Worm (Caenorhabditis elegans): Measurements from ENCODE around the gene F55C9.5.
"Not testable (repeated sequence)": the region's sequence is repeated elsewhere in the genome, so short reads cannot be mapped to it uniquely, and the experiment has no call there.

F55C9.5 gene

DNA sequence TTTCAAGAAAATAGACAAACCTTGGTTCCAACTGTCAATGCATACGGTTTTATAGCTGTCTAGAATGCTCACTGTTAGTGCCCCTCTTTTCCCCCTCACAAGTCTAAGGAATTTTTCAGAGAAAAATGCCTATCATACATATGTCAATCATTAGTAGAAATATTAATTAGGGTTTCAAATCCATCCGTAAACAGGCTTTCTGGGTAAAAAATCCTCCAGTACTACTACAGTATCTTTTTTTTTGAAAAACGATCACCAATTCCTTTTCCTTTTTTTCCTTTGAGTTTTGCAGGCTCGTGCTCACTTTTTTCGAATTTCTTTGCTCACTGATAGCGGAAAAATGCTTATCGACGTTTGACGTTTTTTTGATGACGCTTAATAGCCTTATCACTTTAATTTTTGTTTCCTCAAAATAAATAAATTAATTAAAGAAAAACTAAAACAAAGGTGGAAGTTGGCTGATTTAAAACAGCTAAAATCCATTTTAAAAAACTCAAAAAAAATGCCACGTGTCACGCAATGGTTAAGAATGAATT is 26.6 kb upstream of the F55C9.5 start, which contains the start of gene C43D7.7:
Gene C43D7.7 (minus strand): TSS at position 51 of the 536 bp plus-strand sequence.
- no peak for TF ChIP-seq snpc-4 (tag; optimal IDR thresholded peaks at IDR 0.05)
- TF ChIP-seq C04F5.9 (tag; optimal IDR thresholded peaks at IDR 0.05) = no peak
- TF ChIP-seq aly-2 (tag; optimal IDR thresholded peaks at IDR 0.05) = no peak
- no peak for TF ChIP-seq C34B4.2 (tag; optimal IDR thresholded peaks at IDR 0.05)
- no peak for TF ChIP-seq nhr-76 (tag; optimal IDR thresholded peaks at IDR 0.05)
- no peak for TF ChIP-seq lin-39 (tag; optimal IDR thresholded peaks at IDR 0.05)
- TF ChIP-seq ztf-11 (tag; optimal IDR thresholded peaks at IDR 0.05) = no peak
- TF ChIP-seq elt-2 (tag; optimal IDR thresholded peaks at IDR 0.05) = peak; percentile 69

DNA sequence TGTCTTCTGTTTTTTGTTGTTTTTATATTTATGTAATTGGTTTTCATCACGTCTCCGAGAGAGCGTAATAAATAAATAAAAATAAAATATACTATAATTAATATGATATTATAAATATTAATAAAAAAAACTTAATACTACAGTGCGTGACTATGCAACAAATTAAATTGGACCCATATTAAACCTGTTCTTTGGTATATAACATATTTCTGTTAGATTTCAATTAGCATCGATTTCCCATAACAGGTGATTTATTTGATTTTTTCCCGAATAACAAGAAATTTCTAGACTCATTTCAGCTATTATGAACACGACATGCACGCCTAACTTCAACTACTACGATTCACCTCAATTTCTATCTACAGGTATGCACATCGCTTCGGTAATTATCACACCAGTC is 24.1 kb upstream of the F55C9.5 start, which contains the start of gene srh-208:
Gene srh-208 (plus strand): TSS at position 301 of the 400 bp plus-strand sequence.
- not testable (repeated sequence) for TF ChIP-seq unc-130 (tag; optimal IDR thresholded peaks at IDR 0.05); hlh-17 (GFP tag; optimal IDR thresholded peaks at IDR 0.05; ENCODE audit: borderline replicate concordance); sptf-1 (tag; optimal IDR thresholded peaks at IDR 0.05)

DNA sequence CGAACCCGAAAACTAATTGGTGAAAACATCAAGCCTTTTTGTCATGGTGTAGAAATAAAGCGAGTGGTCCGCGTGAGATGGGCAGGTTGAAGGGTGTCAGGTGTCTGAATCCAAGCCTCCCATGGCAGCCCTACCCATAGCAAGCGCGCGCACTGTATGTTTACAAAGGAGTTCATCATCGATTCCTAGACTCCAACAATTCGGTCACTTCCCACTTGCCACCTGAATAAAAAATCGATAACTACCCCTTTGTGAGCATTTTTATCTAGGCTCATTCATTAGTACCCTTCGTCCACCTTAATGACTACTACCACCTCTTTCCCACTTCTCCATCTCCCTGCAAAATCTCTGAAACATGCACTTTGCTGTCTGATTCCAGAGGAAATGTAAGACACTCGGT is 20.1 kb upstream of the F55C9.5 start, which contains the start of gene fbxb-64:
Gene fbxb-64 (plus strand): TSS at position 301 of the 400 bp plus-strand sequence.
- TF ChIP-seq egl-13 (tag; optimal IDR thresholded peaks at IDR 0.05) = no peak
- no peak for TF ChIP-seq aly-2 (tag; optimal IDR thresholded peaks at IDR 0.05)
- TF ChIP-seq ama-1 (optimal IDR thresholded peaks at IDR 0.05) = no peak
- TF ChIP-seq egl-27 (tag; optimal IDR thresholded peaks at IDR 0.05) = no peak
- TF ChIP-seq alr-1 (tag; optimal IDR thresholded peaks at IDR 0.05; ENCODE audit: borderline replicate concordance) = no peak
- TF ChIP-seq nhr-28 (tag; optimal IDR thresholded peaks at IDR 0.05) = no peak

DNA sequence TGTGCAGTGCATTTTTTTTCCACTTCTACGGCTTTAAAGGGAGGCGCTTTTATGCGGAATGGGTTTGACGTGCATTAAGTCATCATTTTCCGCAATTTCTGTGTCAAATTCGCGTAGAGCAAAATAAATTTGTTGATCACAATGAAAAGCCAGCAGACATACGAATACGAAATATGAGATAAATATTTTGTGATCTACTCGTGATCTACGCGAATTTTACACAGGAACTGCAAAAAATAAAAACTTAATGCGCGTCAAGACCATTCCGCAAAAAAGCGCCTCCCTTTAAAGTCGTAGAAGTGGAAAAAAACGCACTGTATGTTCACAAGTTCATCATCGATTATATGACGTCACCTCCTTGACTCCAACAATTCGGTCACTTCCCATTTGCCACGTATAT is 18.5 kb upstream of the F55C9.5 start, which contains the start of gene C43D7.8:
Gene C43D7.8 (minus strand): TSS at position 101 of the 400 bp plus-strand sequence.
- TF ChIP-seq ceh-63 (GFP tag; optimal IDR thresholded peaks at IDR 0.05) (no peak), nhr-76 (tag; optimal IDR thresholded peaks at IDR 0.05) (no peak), aha-1 (tag; optimal IDR thresholded peaks at IDR 0.05) (no peak), elt-3 (tag; optimal IDR thresholded peaks at IDR 0.05) (no peak), sptf-1 (tag; optimal IDR thresholded peaks at IDR 0.05) (no peak), dsc-1 (tag; optimal IDR thresholded peaks at IDR 0.05) (no peak), efl-3 (GFP tag; optimal IDR thresholded peaks at IDR 0.05) (no peak), snu-23 (GFP tag; optimal IDR thresholded peaks at IDR 0.05) (no peak), ztf-11 (tag; optimal IDR thresholded peaks at IDR 0.05) (no peak), nhr-11 (tag; optimal IDR thresholded peaks at IDR 0.05) (no peak), zip-4 (GFP tag; optimal IDR thresholded peaks at IDR 0.05) (no peak), blmp-1 (tag; optimal IDR thresholded peaks at IDR 0.05) (no peak), vab-15 (tag; optimal IDR thresholded peaks at IDR 0.05) (no peak), nhr-12 (tag; optimal IDR thresholded peaks at IDR 0.05) (no peak)

DNA sequence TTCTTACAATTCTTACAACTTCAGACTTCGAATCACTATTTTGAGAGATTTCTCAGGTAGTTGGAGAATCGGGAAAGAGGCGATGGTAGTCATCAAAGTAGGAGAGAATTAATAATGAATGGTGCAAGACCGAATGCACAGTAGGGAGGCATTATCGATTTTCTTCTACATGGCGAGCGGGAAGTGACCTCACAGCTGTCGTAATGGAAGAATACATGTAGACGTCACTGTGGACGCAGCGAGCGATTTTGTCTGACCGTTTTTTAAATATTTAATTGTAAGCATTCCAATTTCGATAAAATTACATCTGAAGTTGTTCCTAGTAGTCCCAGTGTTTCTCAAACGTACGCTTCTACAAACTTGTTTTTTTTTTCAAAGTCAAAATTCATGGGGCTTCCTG is 16.7 kb upstream of the F55C9.5 start, which contains the start of gene F55C9.11:
Gene F55C9.11 (minus strand): TSS at position 101 of the 400 bp plus-strand sequence.
- TF ChIP-seq tlp-1 (tag; optimal IDR thresholded peaks at IDR 0.05) (no peak), vab-15 (tag; optimal IDR thresholded peaks at IDR 0.05) (no peak), efl-1 (optimal IDR thresholded peaks at IDR 0.05) (no peak), efl-1 (GFP tag; optimal IDR thresholded peaks at IDR 0.05 in 1 of 2) (peak in 1 of 2 experiments; percentile 77)

DNA sequence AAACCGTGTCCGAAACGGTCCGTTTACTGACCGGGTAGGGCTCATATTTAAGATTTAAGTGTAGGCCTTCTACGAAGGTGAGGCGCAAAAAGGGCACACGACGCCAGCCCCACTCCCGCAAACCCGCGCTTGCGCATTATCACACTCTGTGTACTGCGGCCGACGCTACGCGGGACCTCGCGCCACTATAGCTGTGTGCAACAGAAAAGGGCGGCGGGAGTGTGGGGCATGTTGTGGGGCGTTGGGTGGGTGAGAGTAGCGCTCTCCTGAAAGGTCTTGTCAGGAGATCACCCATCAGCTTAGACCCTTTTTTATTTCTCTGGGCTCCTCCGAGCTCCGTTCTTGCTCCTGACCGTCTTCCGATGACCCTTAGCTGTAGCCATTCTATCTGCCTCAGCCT is 15.2 kb upstream of the F55C9.5 start:
- TF ChIP-seq C16A3.4 (tag; optimal IDR thresholded peaks at IDR 0.05) (no peak), pag-3 (tag; optimal IDR thresholded peaks at IDR 0.05; ENCODE audit: borderline replicate concordance, insufficient read depth) (no peak)
